Worm (Caenorhabditis elegans): ENCODE results near the gene W09C2.8.

The W09C2.8 gene

ce11 chrIV:9618836-9619235 lies 5.3 kb downstream of the W09C2.8 start:
- TF ChIP-seq elt-1 (tag; optimal IDR thresholded peaks at IDR 0.05; ENCODE audit: borderline replicate concordance, insufficient read depth) (peak; percentile 99), ceh-43 (GFP tag; optimal IDR thresholded peaks at IDR 0.05) (peak; percentile 30), ham-2 (GFP tag; optimal IDR thresholded peaks at IDR 0.05) (no peak), nhr-2 (tag; optimal IDR thresholded peaks at IDR 0.05) (peak; percentile 27), unc-62 (GFP tag; optimal IDR thresholded peaks at IDR 0.05) (peak; percentile 9)

ce11 chrIV:9618015-9618414 lies 6.2 kb downstream of the W09C2.8 start:
- TF ChIP-seq ceh-39 (tag; optimal IDR thresholded peaks at IDR 0.05): no peak
- TF ChIP-seq elt-1 (tag; optimal IDR thresholded peaks at IDR 0.05; ENCODE audit: borderline replicate concordance, insufficient read depth): peak; percentile 89

- TF ChIP-seq mep-1 (tag; optimal IDR thresholded peaks at IDR 0.05): no peak
- peak; percentile 52 for TF ChIP-seq unc-62 (GFP tag; optimal IDR thresholded peaks at IDR 0.05)
- no peak for TF ChIP-seq bed-3 (GFP tag; optimal IDR thresholded peaks at IDR 0.05)
- TF ChIP-seq sptf-1 (tag; optimal IDR thresholded peaks at IDR 0.05): no peak
- TF ChIP-seq flh-1 (GFP tag; optimal IDR thresholded peaks at IDR 0.05): no peak
- peak; percentile 98 for TF ChIP-seq elt-1 (tag; optimal IDR thresholded peaks at IDR 0.05; ENCODE audit: borderline replicate concordance, insufficient read depth)
- TF ChIP-seq elt-3 (tag; optimal IDR thresholded peaks at IDR 0.05): no peak
- no peak for TF ChIP-seq drap-1 (GFP tag; optimal IDR thresholded peaks at IDR 0.05)
- peak; percentile 18 for TF ChIP-seq nhr-2 (tag; optimal IDR thresholded peaks at IDR 0.05)
- TF ChIP-seq ztf-11 (tag; optimal IDR thresholded peaks at IDR 0.05): no peak
- TF ChIP-seq ceh-39 (tag; optimal IDR thresholded peaks at IDR 0.05): no peak
- TF ChIP-seq blmp-1 (tag; optimal IDR thresholded peaks at IDR 0.05): no peak
- no peak for TF ChIP-seq nhr-28 (tag; optimal IDR thresholded peaks at IDR 0.05)
Measured at ce11 chrIV:9617358-9617757, 6.8 kb downstream of the W09C2.8 start.

- no peak for TF ChIP-seq tbx-8 (GFP tag; optimal IDR thresholded peaks at IDR 0.05)
- no peak for TF ChIP-seq unc-39 (tag; optimal IDR thresholded peaks at IDR 0.05)
- no peak for TF ChIP-seq M03D4.4 (tag; optimal IDR thresholded peaks at IDR 0.05)
- peak; percentile 56 for TF ChIP-seq ham-2 (GFP tag; optimal IDR thresholded peaks at IDR 0.05)
- TF ChIP-seq ceh-43 (GFP tag; optimal IDR thresholded peaks at IDR 0.05): no peak
- TF ChIP-seq elt-1 (tag; optimal IDR thresholded peaks at IDR 0.05; ENCODE audit: borderline replicate concordance, insufficient read depth): peak; percentile 100
- TF ChIP-seq unc-62 (GFP tag; optimal IDR thresholded peaks at IDR 0.05): no peak
Measured at ce11 chrIV:9615511-9615910, 8.7 kb downstream of the W09C2.8 start.

- no peak for TF ChIP-seq unc-39 (tag; optimal IDR thresholded peaks at IDR 0.05)
- no peak for TF ChIP-seq elt-1 (tag; optimal IDR thresholded peaks at IDR 0.05; ENCODE audit: borderline replicate concordance, insufficient read depth)
- no peak for TF ChIP-seq sptf-1 (tag; optimal IDR thresholded peaks at IDR 0.05)
- no peak for TF ChIP-seq ceh-83 (GFP tag; optimal IDR thresholded peaks at IDR 0.05)
- TF ChIP-seq bed-3 (GFP tag; optimal IDR thresholded peaks at IDR 0.05): no peak
- no peak for TF ChIP-seq nhr-12 (tag; optimal IDR thresholded peaks at IDR 0.05)
- TF ChIP-seq zip-8 (tag; optimal IDR thresholded peaks at IDR 0.05): no peak
Measured at ce11 chrIV:9614695-9615094, 9.5 kb downstream of the W09C2.8 start, which contains the start of gene elt-1. elt-1 (plus strand) TSS chrIV:9614995.

ce11 chrIV:9614060-9614459 lies 10.1 kb downstream of the W09C2.8 start:
- no peak for TF ChIP-seq mab-5 (tag; optimal IDR thresholded peaks at IDR 0.05)
- TF ChIP-seq elt-1 (tag; optimal IDR thresholded peaks at IDR 0.05; ENCODE audit: borderline replicate concordance, insufficient read depth): peak; percentile 100

- TF ChIP-seq blmp-1 (tag; optimal IDR thresholded peaks at IDR 0.05) (no peak), ham-2 (GFP tag; optimal IDR thresholded peaks at IDR 0.05) (no peak), elt-1 (tag; optimal IDR thresholded peaks at IDR 0.05; ENCODE audit: borderline replicate concordance, insufficient read depth) (peak; percentile 98)
Measured at ce11 chrIV:9613072-9613590, 11.0 kb downstream of the W09C2.8 start.

ce11 chrIV:9610923-9611322 lies 13.3 kb downstream of the W09C2.8 start:
- TF ChIP-seq snpc-4 (tag; optimal IDR thresholded peaks at IDR 0.05): no peak
- peak; percentile 91 for TF ChIP-seq elt-1 (tag; optimal IDR thresholded peaks at IDR 0.05; ENCODE audit: borderline replicate concordance, insufficient read depth)
- TF ChIP-seq sptf-1 (tag; optimal IDR thresholded peaks at IDR 0.05): no peak
